Fruit fly (Drosophila melanogaster): ENCODE results near the gene CG1792.

CG1792 gene

dm6 chr3R:31610639-31611594 is 5.2 kb upstream of the CG1792 start, which contains the start of gene Med:
TSS of gene Med (plus strand) at chr3R:31611046.
- TF ChIP-seq ttk (optimal IDR thresholded peaks at IDR 0.05) (no peak), insv (optimal IDR thresholded peaks at IDR 0.05) (no peak), psq (optimal IDR thresholded peaks at IDR 0.05) (no peak), Myc (optimal IDR thresholded peaks at IDR 0.05) (no peak), h (optimal IDR thresholded peaks at IDR 0.05) (no peak), Sin3A (optimal IDR thresholded peaks at IDR 0.05) (no peak)

dm6 chr3R:31612564-31612963 is 3.5 kb upstream of the CG1792 start, which contains the start of gene CycG:
TSS of gene CycG (minus strand) at chr3R:31612664.
- TF ChIP-seq insv (optimal IDR thresholded peaks at IDR 0.05) = no peak
- TF ChIP-seq Sin3A (optimal IDR thresholded peaks at IDR 0.05) = no peak
- TF ChIP-seq Myc (optimal IDR thresholded peaks at IDR 0.05) = no peak
- no peak for TF ChIP-seq ttk (optimal IDR thresholded peaks at IDR 0.05)
- no peak for TF ChIP-seq psq (optimal IDR thresholded peaks at IDR 0.05)
- no peak for TF ChIP-seq h (optimal IDR thresholded peaks at IDR 0.05)

dm6 chr3R:31617801-31618200 is 1.7 kb downstream of the CG1792 start, which contains the start of gene pasha:
TSS of gene pasha (plus strand) at chr3R:31617977.
- TF ChIP-seq psq (optimal IDR thresholded peaks at IDR 0.05) = no peak

dm6 chr3R:31621814-31622213 is 5.7 kb downstream of the CG1792 start, which contains the start of gene kek6:
TSS of gene kek6 (plus strand) at chr3R:31622136.
- TF ChIP-seq Myc (optimal IDR thresholded peaks at IDR 0.05) (no peak), psq (optimal IDR thresholded peaks at IDR 0.05) (no peak), Sin3A (optimal IDR thresholded peaks at IDR 0.05) (no peak), insv (optimal IDR thresholded peaks at IDR 0.05) (no peak), h (optimal IDR thresholded peaks at IDR 0.05) (no peak), ttk (optimal IDR thresholded peaks at IDR 0.05) (no peak)

- no peak for TF ChIP-seq insv (optimal IDR thresholded peaks at IDR 0.05)
- no peak for TF ChIP-seq h (optimal IDR thresholded peaks at IDR 0.05)
- no peak for TF ChIP-seq ttk (optimal IDR thresholded peaks at IDR 0.05)
- TF ChIP-seq psq (optimal IDR thresholded peaks at IDR 0.05) = no peak
- TF ChIP-seq Myc (optimal IDR thresholded peaks at IDR 0.05) = no peak
- no peak for TF ChIP-seq Sin3A (optimal IDR thresholded peaks at IDR 0.05)
Measured at dm6 chr3R:31622648-31623047, 6.5 kb downstream of the CG1792 start.

- TF ChIP-seq h (optimal IDR thresholded peaks at IDR 0.05) = no peak
- no peak for TF ChIP-seq psq (optimal IDR thresholded peaks at IDR 0.05)
- no peak for TF ChIP-seq ttk (optimal IDR thresholded peaks at IDR 0.05)
- no peak for TF ChIP-seq Myc (optimal IDR thresholded peaks at IDR 0.05)
- TF ChIP-seq insv (optimal IDR thresholded peaks at IDR 0.05) = no peak
- TF ChIP-seq Sin3A (optimal IDR thresholded peaks at IDR 0.05) = no peak
Measured at dm6 chr3R:31626237-31626636, 10.1 kb downstream of the CG1792 start.

dm6 chr3R:31627186-31627585 is 11.1 kb downstream of the CG1792 start:
- TF ChIP-seq Myc (optimal IDR thresholded peaks at IDR 0.05) (no peak), psq (optimal IDR thresholded peaks at IDR 0.05) (no peak), Sin3A (optimal IDR thresholded peaks at IDR 0.05) (no peak), insv (optimal IDR thresholded peaks at IDR 0.05) (no peak), ttk (optimal IDR thresholded peaks at IDR 0.05) (no peak), h (optimal IDR thresholded peaks at IDR 0.05) (no peak)

- TF ChIP-seq Sin3A (optimal IDR thresholded peaks at IDR 0.05) (no peak), insv (optimal IDR thresholded peaks at IDR 0.05) (no peak), psq (optimal IDR thresholded peaks at IDR 0.05) (no peak), Myc (optimal IDR thresholded peaks at IDR 0.05) (no peak), h (optimal IDR thresholded peaks at IDR 0.05) (no peak), ttk (optimal IDR thresholded peaks at IDR 0.05) (no peak)
Measured at dm6 chr3R:31630376-31630775, 14.3 kb downstream of the CG1792 start.

- TF ChIP-seq h (optimal IDR thresholded peaks at IDR 0.05) = no peak
- TF ChIP-seq insv (optimal IDR thresholded peaks at IDR 0.05) = no peak
- TF ChIP-seq psq (optimal IDR thresholded peaks at IDR 0.05) = no peak
- no peak for TF ChIP-seq ttk (optimal IDR thresholded peaks at IDR 0.05)
- TF ChIP-seq Sin3A (optimal IDR thresholded peaks at IDR 0.05) = no peak
- TF ChIP-seq Myc (optimal IDR thresholded peaks at IDR 0.05) = no peak
Measured at dm6 chr3R:31632316-31632715, 16.2 kb downstream of the CG1792 start.

dm6 chr3R:31636501-31636900 is 20.4 kb downstream of the CG1792 start:
- TF ChIP-seq Myc (optimal IDR thresholded peaks at IDR 0.05) (no peak), ttk (optimal IDR thresholded peaks at IDR 0.05) (no peak), insv (optimal IDR thresholded peaks at IDR 0.05) (no peak), psq (optimal IDR thresholded peaks at IDR 0.05) (no peak), h (optimal IDR thresholded peaks at IDR 0.05) (no peak), Sin3A (optimal IDR thresholded peaks at IDR 0.05) (no peak)

- TF ChIP-seq insv (optimal IDR thresholded peaks at IDR 0.05) (no peak), Myc (optimal IDR thresholded peaks at IDR 0.05) (no peak), h (optimal IDR thresholded peaks at IDR 0.05) (no peak), psq (optimal IDR thresholded peaks at IDR 0.05) (no peak), ttk (optimal IDR thresholded peaks at IDR 0.05) (no peak), Sin3A (optimal IDR thresholded peaks at IDR 0.05) (no peak)
Measured at dm6 chr3R:31662757-31663156, 46.7 kb downstream of the CG1792 start.
